Worm (Caenorhabditis elegans): ENCODE measurements around the gene ddr-1.

DNA sequence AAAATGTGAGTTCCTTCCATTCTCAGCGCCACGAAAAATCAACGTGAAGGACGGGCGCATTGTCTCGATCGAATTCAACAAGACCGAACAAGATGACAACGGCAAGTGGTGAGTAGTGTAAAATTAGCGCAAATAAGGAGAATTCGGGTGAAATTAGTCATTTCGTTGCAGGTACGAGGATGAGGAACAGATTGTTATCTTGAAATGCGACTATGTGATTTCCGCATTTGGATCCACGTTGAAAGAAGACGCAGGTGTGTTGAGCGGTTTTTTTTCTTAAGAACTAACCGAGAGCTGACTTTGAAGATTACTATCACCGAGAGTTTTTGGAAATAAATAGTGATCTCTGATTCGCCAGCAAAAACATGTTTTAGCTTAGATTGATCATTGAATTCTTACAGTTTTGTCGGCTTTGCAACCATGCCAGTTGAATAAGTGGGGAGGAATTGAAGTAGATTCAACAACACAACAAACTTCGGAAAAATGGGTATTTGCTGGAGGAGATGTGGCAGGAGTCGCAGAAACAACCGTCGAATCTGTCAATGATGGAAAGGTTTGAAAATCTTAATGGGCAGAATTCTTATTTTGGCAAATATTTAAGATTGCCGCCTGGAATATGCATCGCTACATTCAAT lies 9.2 kb downstream of the ddr-1 start:
- TF ChIP-seq nhr-76 (tag; optimal IDR thresholded peaks at IDR 0.05) (no peak), mdl-1 (tag; optimal IDR thresholded peaks at IDR 0.05) (no peak), mep-1 (tag; optimal IDR thresholded peaks at IDR 0.05) (no peak), nhr-6 (tag; optimal IDR thresholded peaks at IDR 0.05) (no peak), unc-62 (GFP tag; optimal IDR thresholded peaks at IDR 0.05 in 1 of 2) (peak in 1 of 2 experiments; percentile 91), unc-62 (tag; optimal IDR thresholded peaks at IDR 0.05) (no peak), snpc-4 (tag; optimal IDR thresholded peaks at IDR 0.05) (no peak), aly-2 (tag; optimal IDR thresholded peaks at IDR 0.05) (no peak), zag-1 (tag; optimal IDR thresholded peaks at IDR 0.05) (no peak), ces-1 (GFP tag; optimal IDR thresholded peaks at IDR 0.05) (no peak), ZK337.2 (GFP tag; IDR thresholded peaks at IDR 0.05) (no peak), unc-130 (GFP tag; optimal IDR thresholded peaks at IDR 0.05) (no peak), dpl-1 (GFP tag; optimal IDR thresholded peaks at IDR 0.05) (no peak)
